Worm (Caenorhabditis elegans): ENCODE results near the gene F16H6.3.
"Not testable (repeated sequence)": the region's sequence is repeated elsewhere in the genome, so short reads cannot be mapped to it uniquely, and the experiment has no call there.

The F16H6.3 gene

DNA sequence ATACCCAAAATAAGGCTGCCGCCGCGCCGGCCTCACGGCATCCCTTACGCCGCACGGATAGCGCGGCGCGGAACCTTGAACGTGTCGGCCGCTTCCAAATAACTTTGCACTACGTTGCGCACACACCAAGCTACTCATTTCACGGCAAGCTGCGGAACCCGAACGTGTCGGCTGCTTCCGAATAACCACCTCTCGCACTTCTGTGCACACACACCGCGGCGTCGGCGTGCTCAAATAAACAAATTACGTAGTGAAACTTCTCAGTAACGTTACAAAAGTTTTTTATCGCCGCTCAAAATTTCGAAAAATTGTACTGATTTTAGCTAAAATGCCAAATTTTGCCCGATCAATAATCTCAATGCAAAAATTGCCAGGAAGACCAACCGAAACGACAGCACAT lies 17.7 kb downstream of the F16H6.3 start:
- no peak for TF ChIP-seq nhr-28 (tag; optimal IDR thresholded peaks at IDR 0.05)

- not testable (repeated sequence) for TF ChIP-seq blmp-1 (tag; optimal IDR thresholded peaks at IDR 0.05); ztf-11 (tag; optimal IDR thresholded peaks at IDR 0.05); ceh-83 (GFP tag; optimal IDR thresholded peaks at IDR 0.05)
Observed at ce11 chrV:18216175-18216574, 21.1 kb downstream of the F16H6.3 start, which contains the start of gene F16H6.8. F16H6.8 (minus strand) TSS chrV:18216275.

ce11 chrV:18216784-18217183 lies 21.7 kb downstream of the F16H6.3 start, which contains the start of gene F16H6.9:
F16H6.9 (plus strand) TSS chrV:18217084.
- TF ChIP-seq lsy-2, nhr-12, mab-5 (tag; optimal IDR thresholded peaks at IDR 0.05): not testable (repeated sequence)

DNA sequence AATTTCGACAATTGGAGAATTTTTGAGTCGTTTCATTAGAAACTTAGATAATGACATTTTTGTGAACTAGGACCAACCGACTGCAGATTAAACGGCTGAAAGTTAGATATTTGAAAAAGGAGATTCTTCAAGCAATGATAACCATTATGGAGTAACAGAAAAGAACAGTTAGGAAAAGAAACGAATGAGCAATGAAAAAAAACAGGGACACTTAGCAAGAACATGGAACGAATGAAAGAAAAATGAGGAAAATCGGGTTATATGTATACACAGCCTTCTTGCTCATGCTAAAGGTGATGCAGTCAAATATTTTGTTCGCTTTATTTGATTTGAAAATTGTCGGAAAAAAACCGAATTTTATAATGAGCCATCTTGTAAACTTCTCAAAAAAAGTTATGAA lies 29.2 kb downstream of the F16H6.3 start, which contains the start of gene F16H6.10:
Gene F16H6.10, minus strand, starts transcription at position 101 of the 400 bp plus-strand sequence.
- no peak for TF ChIP-seq ces-1 (GFP tag; optimal IDR thresholded peaks at IDR 0.05)
- no peak for TF ChIP-seq snpc-4 (tag; optimal IDR thresholded peaks at IDR 0.05)
- TF ChIP-seq lin-32 (GFP tag; optimal IDR thresholded peaks at IDR 0.05), result no peak
- no peak for TF ChIP-seq drap-1 (GFP tag; optimal IDR thresholded peaks at IDR 0.05)
- no peak for TF ChIP-seq ztf-11 (tag; optimal IDR thresholded peaks at IDR 0.05)
- no peak for TF ChIP-seq sptf-1 (tag; optimal IDR thresholded peaks at IDR 0.05)

DNA sequence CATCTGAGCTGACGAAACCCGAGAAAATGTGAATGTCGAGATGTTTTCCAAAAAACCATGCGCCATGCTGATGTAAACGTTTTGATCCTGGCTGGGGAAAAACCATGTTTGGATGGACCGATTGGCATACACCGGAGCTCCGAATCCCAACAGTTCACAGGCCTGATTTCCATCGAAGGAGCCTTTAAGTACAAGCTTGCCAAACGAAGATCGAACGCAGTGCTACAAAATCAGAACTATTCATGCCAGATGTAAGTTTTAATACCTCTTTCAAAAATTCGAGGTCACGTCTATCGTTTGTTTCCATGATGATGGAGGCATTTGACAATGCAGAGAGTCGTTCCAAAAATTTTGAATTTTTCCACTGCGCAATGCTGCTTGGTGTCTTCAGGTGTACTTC lies 40.7 kb downstream of the F16H6.3 start:
- TF ChIP-seq nhr-12 (tag; optimal IDR thresholded peaks at IDR 0.05) (no peak), sptf-1 (tag; optimal IDR thresholded peaks at IDR 0.05) (no peak), elt-1 (tag; optimal IDR thresholded peaks at IDR 0.05; ENCODE audit: borderline replicate concordance, insufficient read depth) (no peak), mls-2 (tag; optimal IDR thresholded peaks at IDR 0.05) (no peak), zip-8 (tag; optimal IDR thresholded peaks at IDR 0.05) (no peak), lin-13 (tag; optimal IDR thresholded peaks at IDR 0.05) (no peak), ham-2 (GFP tag; optimal IDR thresholded peaks at IDR 0.05) (no peak), nhr-237 (tag; optimal IDR thresholded peaks at IDR 0.05) (no peak), sem-2 (GFP tag; optimal IDR thresholded peaks at IDR 0.05) (no peak), elt-3 (tag; optimal IDR thresholded peaks at IDR 0.05) (no peak), ces-1 (GFP tag; optimal IDR thresholded peaks at IDR 0.05) (no peak), pha-4 (tag; optimal IDR thresholded peaks at IDR 0.05) (no peak), unc-62 (GFP tag; optimal IDR thresholded peaks at IDR 0.05) (no peak), flh-1 (GFP tag; optimal IDR thresholded peaks at IDR 0.05) (no peak)

DNA sequence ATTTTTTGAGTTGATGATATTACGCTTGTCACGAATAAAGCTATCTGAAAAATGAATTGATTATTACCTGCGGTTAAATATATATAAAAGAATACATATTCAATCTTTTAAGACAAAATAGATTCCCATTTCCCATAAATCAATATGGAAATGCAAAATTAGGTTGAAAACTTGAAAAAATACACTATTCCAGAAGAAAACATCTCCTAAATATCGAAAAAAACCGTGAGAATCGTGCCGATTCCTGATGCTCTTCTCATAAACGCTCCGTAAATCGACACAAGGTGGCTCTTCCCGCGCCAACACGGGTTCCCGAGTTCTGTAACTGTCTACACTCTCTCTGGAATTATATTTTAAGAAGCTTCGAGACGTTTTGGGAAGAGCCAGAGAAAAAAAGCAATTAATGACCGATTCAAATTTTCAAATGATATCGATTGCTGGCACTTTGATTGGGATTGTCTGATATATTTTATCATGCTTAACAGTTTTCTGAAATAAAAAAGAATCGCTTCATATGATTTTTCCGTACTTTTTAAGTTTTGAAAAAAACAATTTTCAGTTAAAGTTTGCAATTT lies 41.7 kb downstream of the F16H6.3 start, which contains the start of gene R10E8.3:
Gene R10E8.3, minus strand, starts transcription at position 51 of the 575 bp plus-strand sequence.
- TF ChIP-seq M03D4.4 (tag; optimal IDR thresholded peaks at IDR 0.05) (no peak), nhr-76 (tag; optimal IDR thresholded peaks at IDR 0.05) (no peak), mep-1 (tag; optimal IDR thresholded peaks at IDR 0.05) (no peak), bed-3 (GFP tag; optimal IDR thresholded peaks at IDR 0.05) (no peak), blmp-1 (tag; optimal IDR thresholded peaks at IDR 0.05) (no peak), cnd-1 (tag; optimal IDR thresholded peaks at IDR 0.05) (no peak), nhr-237 (tag; optimal IDR thresholded peaks at IDR 0.05) (no peak), unc-62 (GFP tag; optimal IDR thresholded peaks at IDR 0.05) (no peak), mls-2 (tag; optimal IDR thresholded peaks at IDR 0.05) (no peak), tbx-8 (GFP tag; optimal IDR thresholded peaks at IDR 0.05) (no peak), sptf-1 (tag; optimal IDR thresholded peaks at IDR 0.05) (no peak)

- TF ChIP-seq ham-2 (GFP tag; optimal IDR thresholded peaks at IDR 0.05), result no peak
- TF ChIP-seq M03D4.4 (tag; optimal IDR thresholded peaks at IDR 0.05), result no peak
- no peak for TF ChIP-seq unc-120 (tag; optimal IDR thresholded peaks at IDR 0.05; ENCODE audit: poor library complexity, severe bottlenecking)
- TF ChIP-seq pha-4 (tag; optimal IDR thresholded peaks at IDR 0.05), result no peak
- no peak for TF ChIP-seq nhr-2 (tag; optimal IDR thresholded peaks at IDR 0.05)
- TF ChIP-seq drap-1 (GFP tag; optimal IDR thresholded peaks at IDR 0.05), result no peak
- no peak for TF ChIP-seq lin-13 (tag; optimal IDR thresholded peaks at IDR 0.05)
- TF ChIP-seq nhr-12 (tag; optimal IDR thresholded peaks at IDR 0.05), result no peak
- no peak for TF ChIP-seq cnd-1 (tag; optimal IDR thresholded peaks at IDR 0.05)
- TF ChIP-seq bed-3 (GFP tag; optimal IDR thresholded peaks at IDR 0.05), result no peak
- TF ChIP-seq ceh-83 (GFP tag; optimal IDR thresholded peaks at IDR 0.05), result no peak
- TF ChIP-seq unc-62 (GFP tag; optimal IDR thresholded peaks at IDR 0.05), result no peak
- no peak for TF ChIP-seq nhr-28 (tag; optimal IDR thresholded peaks at IDR 0.05)
- no peak for TF ChIP-seq mls-2 (tag; optimal IDR thresholded peaks at IDR 0.05)
- no peak for TF ChIP-seq ztf-11 (tag; optimal IDR thresholded peaks at IDR 0.05)
- no peak for TF ChIP-seq unc-39 (tag; optimal IDR thresholded peaks at IDR 0.05)
- TF ChIP-seq mep-1 (tag; optimal IDR thresholded peaks at IDR 0.05), result no peak
Observed at ce11 chrV:18241328-18241727, 46.2 kb downstream of the F16H6.3 start, which contains the start of gene R10E8.8. R10E8.8 (minus strand) TSS chrV:18241670.

All from whole organism, mixed stage, embryonic.